Worm (Caenorhabditis elegans): ENCODE data around the gene K08H10.6.

DNA sequence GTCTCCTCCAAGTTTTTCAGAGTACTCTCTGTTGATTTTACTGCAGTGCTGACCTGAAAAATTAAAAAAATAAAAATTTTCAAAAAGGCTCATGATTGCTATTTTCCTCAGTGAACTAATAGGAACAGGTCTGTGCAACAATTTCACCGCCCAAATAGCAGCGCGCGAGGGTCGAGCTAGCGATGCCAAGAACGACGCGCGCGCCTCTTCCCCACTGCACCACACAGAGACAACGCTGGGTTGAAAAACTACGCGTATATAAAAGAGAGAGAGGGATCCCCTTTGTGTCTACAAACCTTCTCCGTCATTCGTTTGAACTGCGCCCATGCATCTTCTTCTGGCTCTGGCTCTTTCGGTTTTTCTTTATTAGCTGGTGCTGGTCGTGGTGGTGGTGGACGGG, 25.6 kb downstream of the K08H10.6 start:
- TF ChIP-seq pqm-1 (tag; optimal IDR thresholded peaks at IDR 0.05) (peak; percentile 90), ttx-3 (tag; optimal IDR thresholded peaks at IDR 0.05) (peak; percentile 96), tbx-2 (tag; optimal IDR thresholded peaks at IDR 0.05) (peak; percentile 89), pat-9 (tag; optimal IDR thresholded peaks at IDR 0.05) (peak; percentile 95)

All from whole organism, late embryonic.